Worm (Caenorhabditis elegans) whole organism, L2 larva: ENCODE results near the gene rbc-1.

Experiments
- R02D3.7 ChIP-seq: fragments of 150-350 bp; optimal IDR thresholded peaks from 2 replicates; lab custom pipeline; 2014; ENCODE audit warnings: missing biosample characterization, missing genetic modification characterization
- ZK546.5 ChIP-seq: sonication (generic microtip); optimal IDR thresholded peaks from 2 replicates; lab custom pipeline; 2017; ENCODE audit warnings: missing biosample characterization, missing genetic modification characterization
- aly-2 ChIP-seq: fragments of 150-350 bp; optimal IDR thresholded peaks from 2 replicates; lab custom pipeline; 2014; ENCODE audit warnings: missing biosample characterization, missing genetic modification characterization
- fos-1 ChIP-seq: fragments of 150-350 bp; optimal IDR thresholded peaks from 2 replicates; lab custom pipeline; 2014; ENCODE audit warnings: missing biosample characterization, missing genetic modification characterization
- lin-11 ChIP-seq: fragments of 150-350 bp; sonication (generic microtip); optimal IDR thresholded peaks from 2 replicates; lab custom pipeline; 2014; ENCODE audit warnings: missing biosample characterization, missing genetic modification characterization, inconsistent platforms, mixed read lengths
- lin-13 ChIP-seq: fragments of 150-350 bp; optimal IDR thresholded peaks from 2 replicates; lab custom pipeline; 2014; ENCODE audit warnings: missing biosample characterization, missing genetic modification reagents, missing genetic modification characterization
- nhr-237 ChIP-seq: fragments of 150-350 bp; optimal IDR thresholded peaks from 2 replicates; lab custom pipeline; 2014; ENCODE audit warnings: missing biosample characterization, missing genetic modification characterization
- skn-1 ChIP-seq: sonication (generic microtip); optimal IDR thresholded peaks from 2 replicates; lab custom pipeline; 2017; ENCODE audit warnings: missing biosample characterization, missing genetic modification characterization
- unc-62 ChIP-seq: fragments of 150-350 bp; optimal IDR thresholded peaks from 2 replicates; lab custom pipeline; 2014; ENCODE audit warnings: missing biosample characterization, missing genetic modification reagents, missing genetic modification characterization

DNA sequence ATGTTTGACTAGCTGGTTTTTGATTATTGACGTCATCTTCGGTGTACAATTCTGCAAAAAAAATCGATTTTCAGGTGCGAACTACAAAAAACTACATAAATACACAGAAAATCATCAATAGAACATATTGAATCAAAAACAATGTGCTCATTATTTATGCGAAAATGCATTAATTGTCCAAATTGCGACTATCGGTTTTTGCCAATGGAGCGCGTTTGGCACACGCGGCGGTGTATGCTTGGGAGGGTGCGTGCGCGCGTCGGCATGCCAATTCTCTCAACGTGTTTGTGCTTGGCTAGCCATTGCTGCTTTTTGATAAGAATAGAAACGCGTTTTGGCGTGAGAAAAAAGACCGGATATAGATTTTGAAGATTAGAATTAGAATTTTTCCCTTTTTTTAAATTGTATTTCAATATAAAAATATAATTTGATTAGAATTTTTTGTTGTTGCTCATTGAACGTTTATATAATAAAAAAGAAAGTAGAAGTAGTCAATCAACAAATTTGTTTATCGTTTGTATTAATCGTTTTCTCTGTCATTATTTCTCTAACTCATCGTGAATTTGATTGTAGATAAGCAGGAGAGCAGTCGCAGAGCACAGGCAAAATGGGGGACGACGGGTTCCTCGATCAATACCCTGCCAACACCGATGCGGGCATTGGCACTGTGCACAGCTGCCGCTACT, 22.0 kb upstream of the rbc-1 start, which contains the start of the genes C44H4.4 and tap-1:
- TF ChIP-seq skn-1 (tag; lab: Kevin White, UChicago) (no peak), nhr-237 (tag; lab: Kevin White, UChicago) (no peak), lin-11 (tag; lab: Kevin White, UChicago) (peak; percentile 37), unc-62 (GFP tag; lab: Kevin White, UChicago) (no peak), R02D3.7 (no peak), fos-1 (tag; lab: Kevin White, UChicago) (peak; percentile 44), aly-2 (tag; lab: Kevin White, UChicago) (no peak), lin-13 (no peak), ZK546.5 (tag; lab: Kevin White, UChicago) (no peak)
